Worm (Caenorhabditis elegans) whole organism, young adult: Measurements from ENCODE around the gene pinn-1.
A peak's percentile ranks its signal among the peaks of the same experiment; 100 is the strongest.

Experiments
- B0019.2 ChIP-seq: fragments of 200-800 bp; sonication (Bioruptor generic); conservative IDR thresholded peaks from 2 replicates; pipeline ENCODE4 v1.3.6; 2022; ENCODE audit warnings: missing genetic modification reagents, missing genetic modification characterization, missing compliant biosample characterization
- B0261.1 ChIP-seq: sonication (generic microtip); optimal IDR thresholded peaks from 2 replicates; lab custom pipeline; 2016; ENCODE audit warnings: mild to moderate bottlenecking, missing genetic modification characterization, moderate library complexity, missing compliant biosample characterization
- B0336.3 ChIP-seq: fragments of 200-800 bp; sonication (Bioruptor generic); IDR thresholded peaks from 2 replicates; pipeline ENCODE4 v1.3.6; 2022; ENCODE audit warnings: missing genetic modification characterization, missing compliant biosample characterization
- F23B12.7 ChIP-seq: sonication (generic microtip); optimal IDR thresholded peaks from 2 replicates; lab custom pipeline; 2017; ENCODE audit warnings: missing genetic modification characterization, mild to moderate bottlenecking, missing compliant biosample characterization, antibody characterized with exemption, moderate library complexity; ENCODE audit not compliant: insufficient read depth
- F33H1.4 ChIP-seq: fragments of 200-800 bp; sonication (Bioruptor generic); IDR thresholded peaks from 2 replicates; pipeline ENCODE4 v1.3.6; 2022; ENCODE audit warnings: missing genetic modification reagents, missing genetic modification characterization, missing compliant biosample characterization
- T07F8.4 ChIP-seq: sonication (generic microtip); optimal IDR thresholded peaks from 2 replicates; lab custom pipeline; 2016; ENCODE audit warnings: mild to moderate bottlenecking, missing genetic modification characterization, moderate library complexity, missing compliant biosample characterization
- Y56A3A.18 ChIP-seq: fragments of 200-800 bp; sonication (Bioruptor generic); IDR thresholded peaks from 2 replicates; pipeline ENCODE4 v1.3.6; 2022; ENCODE audit warnings: missing genetic modification reagents, missing genetic modification characterization, missing compliant biosample characterization
- aptf-3 ChIP-seq: fragments of 200-800 bp; sonication (Bioruptor generic); IDR thresholded peaks from 2 replicates; pipeline ENCODE4 v1.3.6; 2022; ENCODE audit warnings: missing genetic modification characterization, missing compliant biosample characterization
- atf-7 ChIP-seq: sonication (generic microtip); optimal IDR thresholded peaks from 2 replicates; lab custom pipeline; 2017; ENCODE audit warnings: mild to moderate bottlenecking, missing genetic modification characterization, missing compliant biosample characterization
- attf-5 ChIP-seq: fragments of 200-800 bp; sonication (Bioruptor generic); optimal IDR thresholded peaks from 2 replicates; lab custom pipeline; 2018; ENCODE audit warnings: mild to moderate bottlenecking, missing genetic modification characterization, missing compliant biosample characterization
- attf-6 ChIP-seq: fragments of 200-800 bp; sonication (Bioruptor generic); IDR thresholded peaks from 2 replicates; pipeline ENCODE4 v1.3.6; 2022; ENCODE audit warnings: missing genetic modification reagents, missing genetic modification characterization, missing compliant biosample characterization
- bed-1 ChIP-seq: fragments of 200-800 bp; sonication (Bioruptor generic); IDR thresholded peaks from 2 replicates; pipeline ENCODE4 v1.3.6; 2022; ENCODE audit warnings: missing genetic modification reagents, missing genetic modification characterization, missing compliant biosample characterization
- ccch-3 ChIP-seq: fragments of 200-800 bp; sonication (Bioruptor generic); optimal IDR thresholded peaks from 2 replicates; lab custom pipeline; 2018; ENCODE audit warnings: mild to moderate bottlenecking, missing genetic modification characterization, missing compliant biosample characterization
- ceh-27 ChIP-seq: fragments of 200-800 bp; sonication (Bioruptor generic); optimal IDR thresholded peaks from 2 replicates; lab custom pipeline; 2018; ENCODE audit warnings: mild to moderate bottlenecking, missing genetic modification characterization, moderate library complexity, missing compliant biosample characterization
- ceh-58 ChIP-seq: fragments of 200-800 bp; sonication (Bioruptor generic); IDR thresholded peaks from 2 replicates; pipeline ENCODE4 v1.3.6; 2022; ENCODE audit warnings: missing genetic modification characterization, missing compliant biosample characterization
- chd-7 ChIP-seq: sonication (generic microtip); optimal IDR thresholded peaks from 2 replicates; lab custom pipeline; 2016; ENCODE audit warnings: mild to moderate bottlenecking, missing genetic modification characterization, moderate library complexity, missing compliant biosample characterization
- die-1 ChIP-seq: sonication (generic microtip); optimal IDR thresholded peaks from 2 replicates; lab custom pipeline; 2016; ENCODE audit warnings: missing genotype, mild to moderate bottlenecking, missing genetic modification characterization, missing compliant biosample characterization
- dpl-1 ChIP-seq: fragments of 150-350 bp; optimal IDR thresholded peaks from 2 replicates; lab custom pipeline; 2014; ENCODE audit warnings: missing biosample characterization, missing genetic modification reagents, missing genetic modification characterization
- ekl-4 ChIP-seq: fragments of 200-800 bp; sonication (Bioruptor generic); IDR thresholded peaks from 2 replicates; pipeline ENCODE4 v1.3.6; 2022; ENCODE audit warnings: missing genetic modification reagents, missing genetic modification characterization, missing compliant biosample characterization
- fkh-3 ChIP-seq: sonication (generic microtip); optimal IDR thresholded peaks from 2 replicates; lab custom pipeline; 2016; ENCODE audit warnings: mild to moderate bottlenecking, missing genetic modification characterization, missing compliant biosample characterization
- hlh-12 ChIP-seq: sonication (generic microtip); optimal IDR thresholded peaks from 2 replicates; lab custom pipeline; 2016; ENCODE audit warnings: missing genetic modification characterization, missing compliant biosample characterization
- hmg-1.2 ChIP-seq: fragments of 200-800 bp; sonication (Bioruptor generic); IDR thresholded peaks from 2 replicates; pipeline ENCODE4 v1.3.6; 2022; ENCODE audit warnings: missing genetic modification reagents, missing genetic modification characterization, missing compliant biosample characterization
- let-607 ChIP-seq, 2 experiments: fragments of 200-800 bp in 1 of 2; sonication (Bioruptor generic) in 1 of 2; sonication (generic microtip) in 1 of 2; optimal IDR thresholded peaks; 2 replicates each; lab custom pipeline; 2016 to 2018; ENCODE audit warnings: mild to moderate bottlenecking in 2 of 2, missing compliant biosample characterization in 2 of 2, missing genetic modification characterization in 2 of 2, moderate library complexity in 2 of 2, missing genotype in 1 of 2
- lin-26 ChIP-seq: fragments of 200-800 bp; sonication (Bioruptor generic); IDR thresholded peaks from 2 replicates; pipeline ENCODE4 v1.3.6; 2022; ENCODE audit warnings: missing genetic modification reagents, missing genetic modification characterization, missing compliant biosample characterization
- lin-35 ChIP-seq, 3 experiments: fragments of 150-350 bp in 2 of 3; sonication (generic microtip) in 1 of 3; optimal IDR thresholded peaks; 2 replicates each; lab custom pipeline; 2014 to 2018; ENCODE audit warnings: missing biosample characterization in 3 of 3, missing genetic modification characterization in 3 of 3, missing genetic modification reagents in 3 of 3
- lin-54 ChIP-seq: fragments of 200-800 bp; sonication (Bioruptor generic); optimal IDR thresholded peaks from 2 replicates; lab custom pipeline; 2018; ENCODE audit warnings: mild to moderate bottlenecking, missing genetic modification characterization, missing compliant biosample characterization
- madf-10 ChIP-seq: sonication (generic microtip); optimal IDR thresholded peaks from 2 replicates; lab custom pipeline; 2016; ENCODE audit warnings: mild to moderate bottlenecking, missing genetic modification characterization, missing compliant biosample characterization
- madf-3 ChIP-seq: fragments of 200-800 bp; sonication (Bioruptor generic); IDR thresholded peaks from 2 replicates; pipeline ENCODE4 v1.3.6; 2022; ENCODE audit warnings: missing genetic modification reagents, missing genetic modification characterization, missing compliant biosample characterization
- mes-4 ChIP-seq: sonication (generic microtip); optimal IDR thresholded peaks from 2 replicates; lab custom pipeline; 2016; ENCODE audit warnings: missing genotype, missing genetic modification characterization, missing compliant biosample characterization
- nfya-2 ChIP-seq: fragments of 200-800 bp; sonication (Bioruptor generic); IDR thresholded peaks from 2 replicates; pipeline ENCODE4 v1.3.6; 2022; ENCODE audit warnings: missing genetic modification reagents, missing genetic modification characterization, missing compliant biosample characterization
- nhr-80 ChIP-seq: sonication (generic microtip); optimal IDR thresholded peaks from 2 replicates; lab custom pipeline; 2016; ENCODE audit warnings: missing genetic modification characterization, missing compliant biosample characterization
- nhr-90 ChIP-seq: sonication (generic microtip); optimal IDR thresholded peaks from 2 replicates; lab custom pipeline; 2016; ENCODE audit warnings: missing genotype, mild to moderate bottlenecking, missing genetic modification characterization, missing compliant biosample characterization
- pha-4 ChIP-seq: fragments of 150-350 bp; sonication (generic microtip); optimal IDR thresholded peaks from 2 replicates; lab custom pipeline; 2014; ENCODE audit warnings: missing biosample characterization, missing genetic modification reagents, missing genetic modification characterization
- rpc-1 ChIP-seq, 2 experiments: fragments of 150-350 bp in 1 of 2; sonication (generic microtip) in 1 of 2; optimal IDR thresholded peaks; 2 replicates each; lab custom pipeline; 2014 to 2018; ENCODE audit warnings: missing biosample characterization in 1 of 2, missing genetic modification characterization in 1 of 2, missing genetic modification reagents in 1 of 2, missing genotype in 1 of 2
- snpc-1.1 ChIP-seq: sonication (generic microtip); optimal IDR thresholded peaks from 2 replicates; lab custom pipeline; 2017; ENCODE audit warnings: missing genetic modification characterization, mild to moderate bottlenecking, missing compliant biosample characterization, antibody characterized with exemption, moderate library complexity, missing genotype, missing genetic modification reagents; ENCODE audit not compliant: insufficient read depth
- snpc-3.4 ChIP-seq: sonication (generic microtip); optimal IDR thresholded peaks from 2 replicates; lab custom pipeline; 2017; ENCODE audit warnings: missing genetic modification characterization, mild to moderate bottlenecking, missing compliant biosample characterization, antibody characterized with exemption, moderate library complexity, missing genotype, missing genetic modification reagents
- somi-1 ChIP-seq: fragments of 200-800 bp; sonication (Bioruptor generic); optimal IDR thresholded peaks from 2 replicates; lab custom pipeline; 2018; ENCODE audit warnings: mild to moderate bottlenecking, missing genetic modification characterization, missing compliant biosample characterization
- sptf-2 ChIP-seq: fragments of 200-800 bp; sonication (Bioruptor generic); optimal IDR thresholded peaks from 2 replicates; lab custom pipeline; 2018; ENCODE audit warnings: mild to moderate bottlenecking, missing genetic modification characterization, missing compliant biosample characterization
- tbp1 ChIP-seq: fragments of 200-800 bp; sonication (Bioruptor generic); optimal IDR thresholded peaks from 2 replicates; lab custom pipeline; 2018; ENCODE audit warnings: mild to moderate bottlenecking, missing genetic modification characterization, missing compliant biosample characterization
- unc-130 ChIP-seq: sonication (generic microtip); optimal IDR thresholded peaks from 2 replicates; lab custom pipeline; 2016; ENCODE audit warnings: missing genetic modification reagents, missing genetic modification characterization, missing compliant biosample characterization
- ztf-25 ChIP-seq: fragments of 200-800 bp; sonication (Bioruptor generic); IDR thresholded peaks from 2 replicates; pipeline ENCODE4 v1.3.6; 2022; ENCODE audit warnings: missing genetic modification reagents, missing genetic modification characterization, missing compliant biosample characterization
- ztf-28 ChIP-seq: fragments of 200-800 bp; sonication (Bioruptor generic); IDR thresholded peaks from 2 replicates; pipeline ENCODE4 v1.3.6; 2022; ENCODE audit warnings: missing genetic modification reagents, missing genetic modification characterization, missing compliant biosample characterization
- ztf-6 ChIP-seq: fragments of 200-800 bp; sonication (Bioruptor generic); IDR thresholded peaks from 2 replicates; pipeline ENCODE4 v1.3.6; 2022; ENCODE audit warnings: missing genetic modification reagents, missing genetic modification characterization, missing compliant biosample characterization

The pinn-1 gene

DNA sequence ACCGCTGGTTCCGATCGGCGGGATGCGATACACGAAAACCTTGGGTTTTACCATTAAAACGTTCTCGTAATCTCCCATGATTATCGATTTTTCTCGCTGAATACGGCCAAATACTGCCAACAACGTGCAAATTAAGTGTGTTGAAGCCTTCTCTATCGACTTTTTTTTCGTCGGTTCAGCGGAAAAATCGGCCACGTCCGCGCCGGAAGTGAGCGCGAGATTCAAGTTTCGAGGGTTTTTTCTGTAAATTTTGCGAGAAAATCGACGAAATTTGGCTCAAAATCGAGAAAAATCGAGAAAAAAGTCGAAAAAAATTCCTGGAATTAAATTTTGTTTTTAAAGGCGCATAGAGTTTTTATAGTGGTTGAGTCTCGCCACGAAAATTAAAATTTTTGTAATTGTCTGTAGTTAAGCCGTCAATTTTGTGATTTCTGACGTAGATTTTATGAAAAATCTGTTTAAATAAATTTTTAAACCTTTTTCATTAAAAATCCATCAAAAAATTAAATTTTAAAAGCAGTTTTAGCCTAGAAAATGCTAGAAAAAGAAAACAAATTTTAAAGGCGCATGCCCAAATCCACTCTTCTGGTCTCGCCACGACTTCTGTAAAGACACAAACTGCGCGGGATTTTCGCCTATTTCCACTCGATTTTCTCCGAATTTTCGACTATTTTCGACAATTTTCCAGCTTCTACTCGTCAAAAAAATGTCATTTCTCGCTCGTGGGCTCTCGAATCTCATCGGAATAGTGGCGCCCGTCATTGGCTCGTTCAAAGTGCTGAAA, 30.5 kb upstream of the pinn-1 start, which contains the start of the genes ncap-1 and Y110A2AR.1 (continued):
- TF ChIP-seq rpc-1 (optimal IDR thresholded peaks at IDR 0.05; lab: Kevin White, UChicago) (no peak), rpc-1 (tag; optimal IDR thresholded peaks at IDR 0.05; lab: Kevin White, UChicago) (no peak), F33H1.4 (peak; percentile 99), snpc-1.1 (tag; lab: Kevin White, UChicago) (peak; percentile 4), chd-7 (no peak), pha-4 (tag; lab: Kevin White, UChicago) (no peak), somi-1 (GFP tag; lab: Kevin White, UChicago) (no peak), lin-26 (GFP tag; lab: Robert Waterston, UW) (no peak), ztf-28 (GFP tag; lab: Robert Waterston, UW) (no peak), Y56A3A.18 (GFP tag; lab: Robert Waterston, UW) (no peak), nhr-80 (tag; lab: Kevin White, UChicago) (no peak), attf-6 (GFP tag; lab: Robert Waterston, UW) (no peak), B0019.2 (GFP tag; lab: Robert Waterston, UW) (no peak), ccch-3 (no peak), bed-1 (GFP tag; lab: Robert Waterston, UW) (no peak), unc-130 (GFP tag; lab: Kevin White, UChicago) (peak; percentile 45), mes-4 (tag; lab: Kevin White, UChicago) (no peak), dpl-1 (GFP tag; lab: Kevin White, UChicago) (no peak), atf-7 (no peak), nfya-2 (GFP tag; lab: Robert Waterston, UW) (no peak), sptf-2 (GFP tag; lab: Kevin White, UChicago) (no peak), madf-10 (tag; lab: Kevin White, UChicago) (no peak), lin-35 (GFP tag; optimal IDR thresholded peaks at IDR 0.05; lab: Kevin White, UChicago) (no peak), ekl-4 (no peak; the same call in 1 of the 2 replicates), tbp1 (peak; percentile 28), nhr-90 (no peak), B0336.3 (GFP tag; lab: Robert Waterston, UW) (peak; percentile 57; the same call in 1 of the 2 replicates), fkh-3 (tag; lab: Kevin White, UChicago) (no peak), B0261.1 (no peak), snpc-3.4 (no peak), madf-3 (no peak)

DNA sequence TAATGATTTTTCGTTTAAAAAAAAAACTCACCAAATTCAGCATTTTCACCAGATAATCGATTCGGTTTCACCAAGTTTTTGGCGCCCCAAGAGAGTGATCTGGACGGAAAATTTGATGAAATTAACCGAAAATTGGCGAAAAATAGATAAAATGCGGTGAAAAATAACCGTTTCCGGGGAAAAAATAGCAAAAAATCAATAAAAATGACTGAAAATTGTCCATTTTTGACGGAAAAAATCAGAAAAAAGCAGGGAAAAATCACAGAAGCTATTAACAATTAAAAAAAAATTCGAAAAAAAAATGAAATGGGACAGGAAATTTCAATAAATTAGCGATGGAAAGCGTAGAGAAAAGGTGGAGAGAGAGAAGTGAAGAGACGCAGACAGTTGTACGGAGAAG, 24.7 kb upstream of the pinn-1 start, which contains the start of gene ubc-15:
TSS of gene ubc-15 (minus strand) at position 101 of the 400 bp plus-strand sequence.
- TF ChIP-seq lin-54 (GFP tag; lab: Kevin White, UChicago) (no peak), aptf-3 (GFP tag; lab: Robert Waterston, UW) (no peak), ceh-58 (no peak), let-607 (tag; optimal IDR thresholded peaks at IDR 0.05; lab: Kevin White, UChicago) (no peak), attf-6 (GFP tag; lab: Robert Waterston, UW) (no peak), ztf-6 (GFP tag; lab: Robert Waterston, UW) (no peak), hmg-1.2 (peak; percentile 15; the same call in 1 of the 2 replicates), T07F8.4 (tag; lab: Kevin White, UChicago) (no peak), hlh-12 (no peak), ztf-25 (GFP tag; lab: Robert Waterston, UW) (no peak), ccch-3 (no peak), ceh-27 (GFP tag; lab: Kevin White, UChicago) (no peak), attf-5 (GFP tag; lab: Kevin White, UChicago) (no peak), atf-7 (peak; percentile 37), F23B12.7 (tag; lab: Kevin White, UChicago) (no peak), die-1 (tag; lab: Kevin White, UChicago) (no peak)
